Fruit fly (Drosophila melanogaster) whole organism: Measurements from ENCODE around the gene tilB.

Experiments used
- CG8478 ChIP-seq: fragments of >200 bp; optimal IDR thresholded peaks from 2 replicates; lab custom pipeline; 2018; ENCODE audit warnings: inconsistent platforms
- Dll ChIP-seq: fragments of >200 bp; optimal IDR thresholded peaks from 2 replicates; lab custom pipeline; 2017
- EcR ChIP-seq, 2 experiments: fragments of >200 bp; optimal IDR thresholded peaks; 2 replicates each; lab custom pipeline; 2017; ENCODE audit warnings: missing biosample characterization in 2 of 2, missing genetic modification characterization in 2 of 2, missing genetic modification reagents in 2 of 2
- pan ChIP-seq: fragments of >200 bp; optimal IDR thresholded peaks from 2 replicates; lab custom pipeline; 2017
- psq ChIP-seq: fragments of >200 bp; optimal IDR thresholded peaks from 2 replicates; lab custom pipeline; 2017
- usp ChIP-seq: fragments of >200 bp; optimal IDR thresholded peaks from 2 replicates; lab custom pipeline; 2017; ENCODE audit warnings: missing biosample characterization, missing genetic modification characterization, mixed read lengths

Gene tilB

DNA sequence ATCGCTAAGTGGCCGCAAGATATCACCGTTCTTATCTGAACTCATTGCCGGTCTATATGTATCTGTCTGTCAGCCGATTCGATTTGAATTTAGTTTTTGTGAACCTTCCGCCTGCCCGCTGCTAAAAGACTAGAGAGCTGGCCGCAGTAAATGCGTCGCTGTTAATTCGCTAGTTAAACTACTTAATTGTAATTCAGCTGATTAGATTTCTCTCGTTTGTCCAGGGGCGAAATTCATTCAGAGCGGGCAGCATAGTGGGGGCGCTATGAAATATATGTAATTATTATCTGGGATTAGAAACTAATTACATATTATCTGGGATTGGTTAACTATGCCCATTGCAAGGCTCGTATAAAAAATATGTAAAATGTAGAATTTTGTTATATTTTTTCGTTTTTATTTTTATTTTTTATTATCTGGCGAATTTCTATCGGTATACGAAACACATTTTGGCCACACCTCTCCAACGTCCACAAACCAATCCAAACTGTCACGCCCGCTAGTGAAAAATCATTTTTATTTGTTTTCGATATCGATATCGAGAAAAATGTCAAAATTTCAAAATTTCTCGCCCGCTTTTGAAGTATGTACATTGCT is at the start of gene tilB, which contains the start of gene CG14615:
TSS of gene tilB (plus strand) at position 547 of the 597 bp plus-strand sequence.
TSS of gene CG14615 (minus strand) at position 301 of the 597 bp plus-strand sequence.
- TF ChIP-seq Dll (lab: Kevin White, UChicago) = no peak
- no peak for TF ChIP-seq psq (lab: Kevin White, UChicago)
- TF ChIP-seq usp (GFP tag; lab: Kevin White, UChicago) = no peak
- TF ChIP-seq CG8478 (lab: Kevin White, UChicago) = no peak

DNA sequence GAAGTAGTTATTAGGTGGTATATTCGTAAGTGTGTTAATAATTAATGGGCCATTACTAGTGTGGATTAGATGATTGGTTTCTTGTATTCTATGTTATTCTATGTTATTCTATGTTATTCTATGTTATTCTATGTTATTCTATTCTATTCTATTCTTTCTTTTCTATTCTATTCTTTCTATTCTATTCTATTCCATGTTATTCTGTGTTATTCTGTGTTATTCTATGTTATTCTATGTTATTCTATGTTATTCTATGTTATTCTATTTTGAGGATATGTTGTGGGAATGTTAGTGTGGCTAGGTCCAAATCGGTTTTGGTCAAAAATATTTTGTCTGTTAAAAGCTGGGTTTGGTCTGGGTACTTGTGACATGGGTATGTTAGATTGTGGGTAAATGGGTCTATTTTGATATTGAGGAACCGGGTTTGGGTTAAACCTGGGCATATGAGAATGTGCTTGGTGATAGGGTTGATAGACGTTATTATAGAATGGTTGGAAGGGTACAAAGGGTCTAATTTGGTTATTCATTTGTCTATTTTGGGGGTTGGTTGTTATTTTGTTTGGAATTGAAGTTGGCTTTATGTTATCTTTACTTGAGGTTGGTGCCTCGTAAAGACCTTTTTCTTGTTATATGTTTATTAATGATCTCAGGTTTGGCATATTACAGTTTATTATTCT is 16.5 kb upstream of the tilB start:
- TF ChIP-seq pan (lab: Kevin White, UChicago) = peak; percentile 99

DNA sequence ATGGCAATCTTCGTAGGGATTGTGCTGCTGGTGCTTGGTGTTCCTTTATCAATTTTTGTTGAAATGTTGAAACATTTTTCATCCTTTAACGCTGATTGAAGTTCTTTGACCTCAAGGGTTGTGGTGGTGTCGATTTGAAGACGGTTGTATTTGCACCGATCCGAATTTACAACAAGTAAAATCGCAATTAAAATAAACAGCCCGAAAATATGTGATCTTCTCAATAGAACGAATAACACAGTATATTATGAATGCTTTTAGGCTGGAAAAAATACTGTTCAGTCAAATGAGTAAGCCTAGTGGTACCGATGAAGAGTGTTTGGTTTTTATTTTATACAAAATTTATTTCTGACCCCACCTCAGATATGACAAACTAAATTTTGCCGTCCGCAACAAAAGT is 6.5 kb upstream of the tilB start:
- TF ChIP-seq CG8478 (lab: Kevin White, UChicago) (no peak), Dll (lab: Kevin White, UChicago) (no peak), pan (lab: Kevin White, UChicago) (no peak), EcR (GFP tag; optimal IDR thresholded peaks at IDR 0.05; lab: Kevin White, UChicago) (no peak), usp (GFP tag; lab: Kevin White, UChicago) (no peak), psq (lab: Kevin White, UChicago) (no peak)

DNA sequence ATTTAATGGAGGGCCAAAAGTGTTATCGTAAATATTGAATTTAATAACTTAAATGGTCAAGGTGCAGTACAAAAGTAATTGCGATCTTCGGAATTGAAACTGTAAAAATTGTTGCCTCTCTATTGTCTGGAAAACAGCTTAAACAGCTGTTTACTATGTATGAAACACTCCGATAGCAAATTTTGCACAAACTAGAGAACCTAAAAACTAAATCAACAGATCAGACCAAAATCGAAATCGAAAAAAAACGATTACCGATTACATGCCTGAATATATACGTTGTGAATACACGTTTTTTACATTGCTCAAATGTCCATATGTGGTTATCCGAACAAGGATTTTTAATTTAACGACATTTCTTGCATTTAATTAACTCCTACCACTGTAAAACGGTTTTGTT is 6.0 kb upstream of the tilB start:
- TF ChIP-seq EcR (GFP tag; optimal IDR thresholded peaks at IDR 0.05; lab: Kevin White, UChicago) (no peak), psq (lab: Kevin White, UChicago) (no peak), CG8478 (lab: Kevin White, UChicago) (no peak), Dll (lab: Kevin White, UChicago) (no peak)

DNA sequence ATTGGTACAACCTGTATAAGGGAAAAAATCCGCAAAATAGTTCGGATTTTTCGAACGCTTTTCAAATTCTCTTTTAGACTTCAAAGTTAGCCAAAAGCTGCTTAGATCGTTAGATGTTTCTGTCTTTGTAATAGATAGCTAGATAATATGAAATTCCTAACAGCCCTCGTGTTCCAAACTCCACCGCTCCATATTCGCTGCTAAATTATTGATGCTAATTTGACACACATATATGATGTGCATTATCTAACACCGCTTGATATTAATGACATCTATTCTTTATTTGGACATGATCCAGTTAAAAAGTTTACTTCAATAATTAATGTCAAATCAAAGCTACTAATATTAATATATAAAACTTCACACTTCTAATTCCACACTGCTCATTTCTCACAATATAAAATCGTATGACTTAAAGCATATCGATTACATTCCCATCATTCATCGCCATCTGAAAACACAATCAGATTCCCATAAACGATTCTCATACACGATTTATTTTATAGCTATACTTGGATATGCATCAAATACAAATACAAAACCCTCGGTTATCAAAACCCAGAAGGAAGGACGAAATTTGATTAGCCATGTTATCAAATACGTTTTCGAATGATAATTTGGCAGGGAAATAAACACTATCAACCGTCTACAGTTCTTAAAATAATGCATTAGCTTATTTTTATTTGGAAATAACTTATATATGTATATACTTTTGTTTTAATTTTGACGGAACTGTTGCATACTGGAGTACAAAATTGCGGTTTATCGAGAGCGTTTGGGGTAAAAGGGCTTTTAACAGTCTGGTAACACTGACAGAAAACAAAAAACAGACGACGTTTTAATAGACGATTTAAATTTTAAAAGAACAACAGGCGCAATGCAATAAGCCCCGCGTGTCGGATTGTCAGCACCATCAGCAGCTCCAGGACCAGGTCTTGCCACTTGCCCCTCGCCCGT is 5.3 kb upstream of the tilB start, which contains the start of gene CG14621:
TSS of gene CG14621 (plus strand) at position 274 of the 957 bp plus-strand sequence.
- no peak for TF ChIP-seq psq (lab: Kevin White, UChicago)
- TF ChIP-seq pan (lab: Kevin White, UChicago) = no peak
- no peak for TF ChIP-seq Dll (lab: Kevin White, UChicago)
- no peak for TF ChIP-seq CG8478 (lab: Kevin White, UChicago)
- TF ChIP-seq usp (GFP tag; lab: Kevin White, UChicago) = no peak
- no peak for TF ChIP-seq EcR (GFP tag; optimal IDR thresholded peaks at IDR 0.05; lab: Kevin White, UChicago)

DNA sequence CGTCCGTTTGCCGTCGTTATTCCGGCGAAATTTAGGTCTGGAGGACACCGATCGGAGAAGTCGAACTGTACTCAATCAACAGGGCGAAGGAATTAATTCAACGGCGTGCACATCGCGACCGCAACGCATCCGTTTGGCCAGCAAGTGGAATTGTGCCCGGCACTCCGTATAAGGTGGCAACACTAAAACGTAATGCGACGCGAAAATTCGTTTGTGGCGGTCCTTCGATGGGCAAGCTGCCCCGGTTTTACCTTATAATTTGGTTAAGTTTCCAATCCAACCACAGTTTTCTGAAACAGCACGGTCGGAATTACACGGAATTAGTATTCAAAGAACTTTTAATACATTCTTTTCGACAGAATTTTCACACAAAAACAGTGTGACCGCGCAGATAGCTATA is 5.5 kb downstream of the tilB start, which contains the start of gene wap:
TSS of gene wap (minus strand) at position 400 of the 400 bp plus-strand sequence.
- no peak for TF ChIP-seq pan (lab: Kevin White, UChicago)
- TF ChIP-seq psq (lab: Kevin White, UChicago) = no peak
- no peak for TF ChIP-seq Dll (lab: Kevin White, UChicago)
- no peak for TF ChIP-seq usp (GFP tag; lab: Kevin White, UChicago)
- TF ChIP-seq EcR (GFP tag; optimal IDR thresholded peaks at IDR 0.05; lab: Kevin White, UChicago) = no peak
- TF ChIP-seq CG8478 (lab: Kevin White, UChicago) = no peak

DNA sequence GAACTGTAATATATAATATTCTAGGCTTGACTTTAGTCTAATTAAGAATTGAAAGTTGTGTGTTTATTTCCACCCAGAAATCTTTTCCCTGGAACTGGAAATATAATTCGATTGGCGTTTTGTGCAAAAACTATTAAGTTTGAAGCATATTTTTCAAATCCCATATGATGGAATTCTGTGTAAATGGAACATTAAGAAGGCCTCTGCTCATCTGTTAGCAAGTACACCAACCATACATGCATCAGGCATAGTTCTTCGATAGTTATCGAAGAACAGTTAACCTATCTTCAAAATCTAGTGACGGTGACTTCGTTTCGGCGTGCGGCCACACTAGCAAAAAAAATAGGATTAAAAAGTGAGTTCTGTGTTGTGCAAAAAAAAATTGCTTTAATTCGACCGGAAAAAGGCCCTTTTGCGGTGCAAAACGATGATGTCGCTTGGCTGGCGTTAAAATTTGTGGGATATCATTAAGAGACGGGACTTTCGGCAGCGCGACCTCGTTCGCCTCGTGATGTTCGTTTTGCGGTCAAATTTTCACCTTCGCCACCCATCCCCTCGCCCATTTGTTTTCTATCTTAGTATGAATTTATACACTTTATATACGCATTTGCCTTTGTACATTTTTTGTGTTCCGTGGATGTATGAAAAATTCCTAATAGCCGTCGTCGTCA is 6.1 kb downstream of the tilB start, which contains the start of gene Usp2:
TSS of gene Usp2 (plus strand) at position 295 of the 671 bp plus-strand sequence.
- TF ChIP-seq Dll (lab: Kevin White, UChicago) (no peak), CG8478 (lab: Kevin White, UChicago) (no peak), pan (lab: Kevin White, UChicago) (no peak), psq (lab: Kevin White, UChicago) (no peak), usp (GFP tag; lab: Kevin White, UChicago) (no peak), EcR (GFP tag; optimal IDR thresholded peaks at IDR 0.05; lab: Kevin White, UChicago) (no peak)

DNA sequence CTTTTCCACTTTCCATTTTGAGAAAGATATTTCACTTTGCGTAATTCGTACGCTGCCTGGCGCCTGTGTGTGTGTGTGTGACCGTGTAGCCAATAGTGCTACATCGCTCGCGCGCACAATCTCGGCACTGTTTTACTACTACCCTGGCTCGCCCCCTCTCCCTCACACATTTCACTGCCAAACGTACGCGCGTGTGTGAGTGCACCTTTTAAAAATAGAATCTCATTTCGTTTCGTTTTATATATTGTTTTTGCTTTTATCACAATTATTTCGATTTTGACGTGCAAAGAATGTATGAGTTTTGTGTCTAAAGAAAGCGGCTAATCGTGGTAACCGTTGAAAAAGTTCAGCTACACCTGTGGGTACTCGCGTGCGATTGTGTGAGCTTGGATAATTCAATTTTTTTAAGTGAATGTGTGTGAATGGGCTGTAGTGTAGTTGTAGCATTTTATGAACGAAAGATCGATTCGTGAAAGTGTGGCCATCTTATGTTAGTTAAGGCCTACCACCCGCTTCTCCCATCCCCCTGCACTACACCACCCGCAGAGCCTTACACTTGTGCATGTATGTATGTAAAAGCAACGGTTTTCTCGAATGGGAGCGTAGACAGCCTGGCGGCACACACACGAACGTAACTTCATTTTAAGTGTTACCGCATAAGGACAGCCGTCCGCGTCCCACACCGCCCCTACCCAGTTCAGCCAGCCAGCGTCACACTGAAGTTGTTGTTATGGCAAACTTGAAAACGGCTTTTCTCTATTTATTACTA is 6.8 kb downstream of the tilB start:
- TF ChIP-seq usp (GFP tag; lab: Kevin White, UChicago) = no peak
- no peak for TF ChIP-seq Dll (lab: Kevin White, UChicago)
- no peak for TF ChIP-seq pan (lab: Kevin White, UChicago)

DNA sequence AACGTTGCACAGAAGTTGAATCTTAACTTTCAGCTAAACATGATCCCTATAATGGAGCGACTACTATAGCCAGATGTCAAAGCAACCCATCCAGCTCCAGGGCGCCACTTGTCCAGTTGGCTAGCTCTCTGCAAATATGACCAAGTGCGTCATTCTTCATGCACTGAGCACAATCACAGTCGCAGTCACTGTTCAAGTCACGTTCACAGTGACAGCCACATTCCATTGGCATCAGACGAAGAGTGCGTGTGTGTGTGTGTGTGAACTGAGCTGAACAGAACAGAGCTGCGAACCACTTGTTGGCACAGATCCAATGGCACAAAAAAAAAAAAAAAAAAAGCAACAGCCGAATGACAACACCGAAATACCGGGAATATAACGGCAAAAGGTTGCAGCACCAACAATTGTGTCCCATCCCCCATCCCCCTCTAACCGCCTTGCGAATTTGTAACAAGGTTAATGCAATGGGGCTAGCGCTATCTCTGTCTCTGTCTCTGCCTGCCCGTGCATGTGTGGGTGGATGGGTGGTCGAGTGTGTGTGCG is 11.8 kb downstream of the tilB start:
- TF ChIP-seq usp (GFP tag; lab: Kevin White, UChicago) = no peak
- no peak for TF ChIP-seq EcR (GFP tag; optimal IDR thresholded peaks at IDR 0.05; lab: Kevin White, UChicago)
- TF ChIP-seq psq (lab: Kevin White, UChicago) = no peak
- no peak for TF ChIP-seq pan (lab: Kevin White, UChicago)
- no peak for TF ChIP-seq CG8478 (lab: Kevin White, UChicago)
- no peak for TF ChIP-seq Dll (lab: Kevin White, UChicago)

DNA sequence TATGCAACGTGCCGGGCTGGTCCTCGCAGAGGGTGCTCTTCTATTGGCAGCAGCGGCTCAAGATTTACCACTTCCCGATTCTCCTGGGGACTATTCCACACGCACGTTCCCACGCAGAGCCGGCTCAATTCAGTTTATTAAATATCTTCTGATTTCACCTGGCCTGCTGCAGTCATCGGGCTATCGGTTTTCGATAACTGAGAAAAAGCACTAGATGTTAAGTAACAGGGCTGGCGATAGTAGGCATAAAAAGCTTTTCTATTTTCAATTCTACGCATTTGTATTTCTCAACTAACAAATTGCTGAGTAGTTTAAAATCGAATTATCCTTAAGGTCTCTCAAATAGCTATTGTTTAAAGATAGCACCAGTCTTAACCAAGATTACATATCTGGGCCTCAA is 22.3 kb downstream of the tilB start, which contains the start of gene CG14613:
TSS of gene CG14613 (minus strand) at position 203 of the 400 bp plus-strand sequence.
- TF ChIP-seq usp (GFP tag; lab: Kevin White, UChicago) = no peak
- TF ChIP-seq psq (lab: Kevin White, UChicago) = no peak
- no peak for TF ChIP-seq EcR (GFP tag; optimal IDR thresholded peaks at IDR 0.05; lab: Kevin White, UChicago)
- no peak for TF ChIP-seq CG8478 (lab: Kevin White, UChicago)
- no peak for TF ChIP-seq pan (lab: Kevin White, UChicago)
- no peak for TF ChIP-seq Dll (lab: Kevin White, UChicago)
